Fruit fly (Drosophila melanogaster) whole organism, embryonic: ENCODE data around the gene PIG-C.

ENCODE experiments used
- Abd-B ChIP-seq: fragments of 200-800 bp; sonication (Bioruptor generic); optimal IDR thresholded peaks from 2 replicates; lab custom pipeline; 2018; ENCODE audit warnings: missing biosample characterization, mild to moderate bottlenecking, missing genetic modification characterization, moderate library complexity
- CG10147 ChIP-seq: fragments of 200-800 bp; sonication (Bioruptor generic); optimal IDR thresholded peaks from 2 replicates; lab custom pipeline; 2019; ENCODE audit warnings: missing biosample characterization, mild to moderate bottlenecking, missing genetic modification characterization, moderate library complexity
- CG10267 ChIP-seq: fragments of 200-800 bp; sonication (Bioruptor generic); optimal IDR thresholded peaks from 2 replicates; lab custom pipeline; 2018; ENCODE audit warnings: missing biosample characterization, mild to moderate bottlenecking, missing genetic modification characterization, moderate library complexity
- CG12104 ChIP-seq: fragments of 200-800 bp; sonication (Bioruptor generic); optimal IDR thresholded peaks from 3 replicates; lab custom pipeline; 2016; ENCODE audit warnings: missing biosample characterization, missing genetic modification characterization
- CG14014 ChIP-seq: fragments of 200-800 bp; sonication (Bioruptor generic); IDR thresholded peaks from 2 replicates; pipeline ENCODE4 v1.3.6; 2022; ENCODE audit warnings: missing biosample characterization, missing genetic modification characterization
- CG14710 ChIP-seq: fragments of 200-800 bp; sonication (Bioruptor generic); optimal IDR thresholded peaks from 3 replicates; lab custom pipeline; 2019; ENCODE audit warnings: missing biosample characterization, mild to moderate bottlenecking, missing genetic modification characterization, moderate library complexity
- CG14860 ChIP-seq: fragments of 200-800 bp; sonication (Bioruptor generic); IDR thresholded peaks from 3 replicates; pipeline ENCODE4 v1.3.6; 2022; ENCODE audit warnings: missing biosample characterization, missing genetic modification characterization; ENCODE audit not compliant: partially characterized antibody
- CG15011 ChIP-seq: fragments of 200-800 bp; sonication (Bioruptor generic); optimal IDR thresholded peaks from 3 replicates; lab custom pipeline; 2018; ENCODE audit warnings: missing biosample characterization, mild to moderate bottlenecking, missing genetic modification characterization
- CG17359 ChIP-seq: fragments of 200-800 bp; sonication (Bioruptor generic); optimal IDR thresholded peaks from 3 replicates; lab custom pipeline; 2018; ENCODE audit warnings: missing biosample characterization, mild to moderate bottlenecking, missing genetic modification characterization, moderate library complexity
- CG1832 ChIP-seq: fragments of 200-800 bp; sonication (Bioruptor generic); optimal IDR thresholded peaks from 2 replicates; lab custom pipeline; 2017; ENCODE audit warnings: missing biosample characterization, mild to moderate bottlenecking, missing genetic modification characterization, inconsistent platforms
- CG18599 ChIP-seq: fragments of 200-800 bp; sonication (Bioruptor generic); optimal IDR thresholded peaks from 3 replicates; lab custom pipeline; 2017; ENCODE audit warnings: missing biosample characterization, missing genetic modification characterization, mild to moderate bottlenecking, moderate library complexity, missing genetic modification reagents
- CG2199 ChIP-seq: fragments of 200-800 bp; sonication (Bioruptor generic); IDR thresholded peaks from 3 replicates; pipeline ENCODE4 v1.3.6; 2022; ENCODE audit warnings: missing biosample characterization, missing genetic modification characterization
- CG30403 ChIP-seq: fragments of 200-800 bp; sonication (Bioruptor generic); optimal IDR thresholded peaks from 3 replicates; lab custom pipeline; 2016; ENCODE audit warnings: missing biosample characterization, missing genetic modification characterization
- CG32767 ChIP-seq: fragments of 200-800 bp; sonication (Bioruptor generic); IDR thresholded peaks from 2 replicates; pipeline ENCODE4 v1.3.6; 2022; ENCODE audit warnings: missing biosample characterization, missing genetic modification characterization
- CG3407 ChIP-seq: fragments of 200-800 bp; sonication (Bioruptor generic); optimal IDR thresholded peaks from 2 replicates; lab custom pipeline; 2018; ENCODE audit warnings: missing biosample characterization, mild to moderate bottlenecking, missing genetic modification characterization
- CG34376 ChIP-seq: fragments of 200-800 bp; sonication (Bioruptor generic); optimal IDR thresholded peaks from 2 replicates; lab custom pipeline; 2018; ENCODE audit warnings: missing biosample characterization, mild to moderate bottlenecking, missing genetic modification characterization
- CG3847 ChIP-seq: fragments of 200-800 bp; sonication (Bioruptor generic); IDR thresholded peaks from 2 replicates; pipeline ENCODE4 v1.3.6; 2022; ENCODE audit warnings: missing biosample characterization, missing genetic modification characterization
- CG4360 ChIP-seq: fragments of 200-800 bp; sonication (Bioruptor generic); IDR thresholded peaks from 2 replicates; pipeline ENCODE4 v1.3.6; 2022; ENCODE audit warnings: missing biosample characterization, missing genetic modification characterization
- CG6791 ChIP-seq: fragments of 200-800 bp; sonication (Bioruptor generic); IDR thresholded peaks from 3 replicates; pipeline ENCODE4 v1.3.6; 2022; ENCODE audit warnings: missing biosample characterization, missing genetic modification characterization; ENCODE audit not compliant: partially characterized antibody
- CG7372 ChIP-seq: fragments of 200-800 bp; sonication (Bioruptor generic); IDR thresholded peaks from 2 replicates; pipeline ENCODE4 v1.3.6; 2022; ENCODE audit warnings: missing biosample characterization, missing genetic modification characterization
- CG8944 ChIP-seq: fragments of 200-800 bp; sonication (Bioruptor generic); optimal IDR thresholded peaks from 3 replicates; lab custom pipeline; 2016; ENCODE audit warnings: missing biosample characterization, missing genetic modification characterization
- CG9817 ChIP-seq: fragments of 200-800 bp; sonication (Bioruptor generic); optimal IDR thresholded peaks from 2 replicates; lab custom pipeline; 2018; ENCODE audit warnings: missing biosample characterization, mild to moderate bottlenecking, missing genetic modification characterization, moderate library complexity
- Dip3 ChIP-seq: fragments of 200-800 bp; sonication (Bioruptor generic); optimal IDR thresholded peaks from 3 replicates; lab custom pipeline; 2016; ENCODE audit warnings: missing biosample characterization, missing genetic modification characterization
- Ets97D ChIP-seq: fragments of 200-800 bp; sonication (Bioruptor generic); optimal IDR thresholded peaks from 3 replicates; lab custom pipeline; 2016; ENCODE audit warnings: missing biosample characterization, missing genetic modification characterization
- H15 ChIP-seq: fragments of 200-800 bp; sonication (Bioruptor generic); IDR thresholded peaks from 3 replicates; pipeline ENCODE4 v1.3.6; 2022; ENCODE audit warnings: missing biosample characterization, missing genetic modification characterization
- Hr3 ChIP-seq: fragments of 200-800 bp; sonication (Bioruptor generic); optimal IDR thresholded peaks from 3 replicates; lab custom pipeline; 2016; ENCODE audit warnings: missing biosample characterization, missing genetic modification characterization
- Myb ChIP-seq: fragments of 200-800 bp; sonication (Bioruptor generic); optimal IDR thresholded peaks from 2 replicates; lab custom pipeline; 2016; ENCODE audit warnings: missing biosample characterization, missing genetic modification characterization
- Optix ChIP-seq: fragments of 200-800 bp; sonication (Bioruptor generic); IDR thresholded peaks from 3 replicates; pipeline ENCODE4 v1.3.6; 2022; ENCODE audit warnings: missing biosample characterization, missing genetic modification characterization
- Taf1 ChIP-seq: fragments of 200-800 bp; sonication (Bioruptor generic); IDR thresholded peaks from 2 replicates; pipeline ENCODE4 v1.3.6; 2022; ENCODE audit warnings: missing biosample characterization, missing genetic modification characterization
- Usf ChIP-seq: fragments of 200-800 bp; sonication (Bioruptor generic); optimal IDR thresholded peaks from 2 replicates; lab custom pipeline; 2017; ENCODE audit warnings: missing genotype, missing biosample characterization, missing genetic modification characterization
- abd-A ChIP-seq: fragments of 200-800 bp; sonication (Bioruptor generic); optimal IDR thresholded peaks from 3 replicates; lab custom pipeline; 2019; ENCODE audit warnings: missing biosample characterization, mild to moderate bottlenecking, missing genetic modification characterization, moderate library complexity
- aop ChIP-seq: fragments of 200-800 bp; sonication (Bioruptor generic); IDR thresholded peaks from 2 replicates; pipeline ENCODE4 v1.3.6; 2022; ENCODE audit warnings: missing biosample characterization, missing genetic modification characterization
- ase ChIP-seq: fragments of 200-800 bp; sonication (Bioruptor generic); IDR thresholded peaks from 3 replicates; pipeline ENCODE4 v1.3.6; 2022; ENCODE audit warnings: missing biosample characterization, missing genetic modification characterization
- da ChIP-seq: fragments of 200-800 bp; sonication (Bioruptor generic); optimal IDR thresholded peaks from 2 replicates; lab custom pipeline; 2016; ENCODE audit warnings: missing biosample characterization, missing genetic modification characterization
- dati ChIP-seq: fragments of 200-800 bp; sonication (Bioruptor generic); IDR thresholded peaks from 2 replicates; pipeline ENCODE4 v1.3.6; 2022; ENCODE audit warnings: missing biosample characterization, missing genetic modification characterization
- dpn ChIP-seq, 2 experiments: fragments of 200-800 bp; sonication (Bioruptor generic); optimal IDR thresholded peaks; 3 replicates each; lab custom pipeline; 2016; ENCODE audit warnings: missing biosample characterization in 2 of 2, missing genetic modification characterization in 2 of 2
- ftz-f1 ChIP-seq: fragments of 200-800 bp; sonication (Bioruptor generic); optimal IDR thresholded peaks from 2 replicates; lab custom pipeline; 2016; ENCODE audit warnings: missing biosample characterization, missing genetic modification characterization
- gcm2 ChIP-seq: fragments of 200-800 bp; sonication (Bioruptor generic); optimal IDR thresholded peaks from 2 replicates; lab custom pipeline; 2016; ENCODE audit warnings: missing biosample characterization, missing genetic modification characterization
- ind ChIP-seq: fragments of 200-800 bp; sonication (Bioruptor generic); optimal IDR thresholded peaks from 3 replicates; lab custom pipeline; 2016; ENCODE audit warnings: missing biosample characterization, missing genetic modification characterization
- jigr1 ChIP-seq: fragments of 200-800 bp; sonication (Bioruptor generic); IDR thresholded peaks from 3 replicates; pipeline ENCODE4 v1.3.6; 2022; ENCODE audit warnings: missing biosample characterization, missing genetic modification characterization
- jumu ChIP-seq: fragments of 200-800 bp; sonication (Bioruptor generic); optimal IDR thresholded peaks from 3 replicates; lab custom pipeline; 2016; ENCODE audit warnings: missing biosample characterization, missing genetic modification characterization
- kni ChIP-seq: fragments of 200-800 bp; sonication (Bioruptor generic); optimal IDR thresholded peaks from 3 replicates; lab custom pipeline; 2017; ENCODE audit warnings: mild to moderate bottlenecking, missing biosample characterization, missing genetic modification reagents, missing genetic modification characterization
- lbe ChIP-seq: fragments of 200-800 bp; sonication (Bioruptor generic); optimal IDR thresholded peaks from 2 replicates; lab custom pipeline; 2016; ENCODE audit warnings: missing biosample characterization, mild to moderate bottlenecking, missing genetic modification characterization
- mirr ChIP-seq: fragments of 200-800 bp; sonication (Bioruptor generic); optimal IDR thresholded peaks from 3 replicates; lab custom pipeline; 2018; ENCODE audit warnings: missing biosample characterization, mild to moderate bottlenecking, missing genetic modification characterization
- nmo ChIP-seq: fragments of 200-800 bp; sonication (Bioruptor generic); optimal IDR thresholded peaks from 2 replicates; lab custom pipeline; 2018; ENCODE audit warnings: missing biosample characterization, mild to moderate bottlenecking, missing genetic modification characterization, moderate library complexity
- otp ChIP-seq: fragments of 200-800 bp; sonication (Bioruptor generic); IDR thresholded peaks from 3 replicates; pipeline ENCODE4, ENCODE4 v1.3.6; 2022; ENCODE audit warnings: missing biosample characterization, missing genetic modification characterization
- sim ChIP-seq: fragments of 200-800 bp; sonication (Bioruptor generic); IDR thresholded peaks from 2 replicates; pipeline ENCODE4 v1.3.6; 2022; ENCODE audit warnings: missing biosample characterization, missing genetic modification characterization
- slbo ChIP-seq: fragments of 200-800 bp; sonication (Bioruptor generic); IDR thresholded peaks from 2 replicates; pipeline ENCODE4 v1.3.6; 2022; ENCODE audit warnings: missing biosample characterization, missing genetic modification characterization
- sob ChIP-seq: fragments of 200-800 bp; sonication (Bioruptor generic); IDR thresholded peaks from 2 replicates; pipeline ENCODE4 v1.3.6; 2022; ENCODE audit warnings: missing biosample characterization, missing genetic modification characterization
- tin ChIP-seq: fragments of 200-800 bp; sonication (Bioruptor generic); optimal IDR thresholded peaks from 3 replicates; lab custom pipeline; 2016; ENCODE audit warnings: missing biosample characterization, missing genetic modification characterization
- twi ChIP-seq: fragments of 200-800 bp; optimal IDR thresholded peaks from 2 replicates; lab custom pipeline; 2019; ENCODE audit warnings: missing biosample characterization, mild to moderate bottlenecking, missing genetic modification characterization, moderate library complexity

Gene PIG-C

DNA sequence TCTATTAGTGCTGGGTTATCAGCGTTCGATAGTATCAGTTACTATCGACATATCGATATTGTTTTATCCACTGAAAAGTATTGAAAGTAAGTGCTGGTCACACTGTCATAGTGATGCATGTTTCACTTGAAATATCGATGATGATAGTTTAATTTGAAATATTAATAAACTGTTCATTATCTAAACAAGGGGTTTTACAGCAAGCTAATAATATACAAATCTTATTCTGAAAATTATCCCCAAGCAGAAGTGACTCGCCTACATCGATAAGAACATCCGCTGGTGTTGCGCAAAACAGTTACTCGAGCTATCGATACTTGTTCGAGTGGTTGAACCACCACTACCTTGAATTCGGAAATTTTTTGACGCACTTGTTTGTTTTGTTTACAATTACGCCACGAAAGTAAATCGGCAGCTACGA, at the start of gene PIG-C, which contains the start of the genes CG12016 and Dpm2 (continued):
- TF ChIP-seq abd-A (tag; lab: Kevin White, UChicago) (no peak), aop (no peak), CG30403 (GFP tag; lab: Kevin White, UChicago) (peak; percentile 86), lbe (peak; percentile 59), CG14860 (GFP tag; lab: Robert Waterston, UW) (peak; percentile 96), CG14014 (peak; percentile 50; the same call in 1 of the 2 replicates), CG6791 (peak; percentile 95), Usf (peak; percentile 56), CG3407 (GFP tag; lab: Kevin White, UChicago) (peak; percentile 16), Optix (GFP tag; lab: Robert Waterston, UW) (no peak), CG8944 (peak; percentile 70), CG3847 (GFP tag; lab: Robert Waterston, UW) (peak; percentile 85), CG10147 (GFP tag; lab: Kevin White, UChicago) (peak; percentile 58), Abd-B (GFP tag; lab: Kevin White, UChicago) (no peak), da (peak; percentile 31), dpn (GFP tag; optimal IDR thresholded peaks at IDR 0.05; lab: Kevin White, UChicago) (peak; percentile 76 to 82), gcm2 (GFP tag; lab: Kevin White, UChicago) (no peak), CG17359 (peak; percentile 48), otp (GFP tag; lab: Robert Waterston, UW) (no peak), ind (GFP tag; lab: Kevin White, UChicago) (peak; percentile 81), CG18599 (peak; percentile 64), dati (GFP tag; lab: Robert Waterston, UW) (no peak), Ets97D (GFP tag; lab: Kevin White, UChicago) (peak; percentile 77), jumu (GFP tag; lab: Kevin White, UChicago) (peak; percentile 65), slbo (peak; percentile 81), ftz-f1 (GFP tag; lab: Kevin White, UChicago) (peak; percentile 48), Taf1 (GFP tag; lab: Robert Waterston, UW) (no peak), CG34376 (GFP tag; lab: Kevin White, UChicago) (peak; percentile 53), Myb (GFP tag; lab: Kevin White, UChicago) (peak; percentile 63), CG2199 (GFP tag; lab: Robert Waterston, UW) (no peak), kni (GFP tag; lab: Kevin White, UChicago) (no peak), Hr3 (GFP tag; lab: Kevin White, UChicago) (peak; percentile 48), CG32767 (GFP tag; lab: Robert Waterston, UW) (no peak), CG1832 (no peak), CG15011 (no peak), CG9817 (tag; lab: Kevin White, UChicago) (peak; percentile 79), tin (GFP tag; lab: Kevin White, UChicago) (peak; percentile 68), CG7372 (peak; percentile 65), mirr (peak; percentile 45), CG12104 (peak; percentile 24), twi (tag; lab: Kevin White, UChicago) (peak; percentile 60), CG10267 (tag; lab: Kevin White, UChicago) (peak; percentile 75), nmo (GFP tag; lab: Kevin White, UChicago) (peak; percentile 88), CG14710 (tag; lab: Kevin White, UChicago) (peak; percentile 88), sob (GFP tag; lab: Robert Waterston, UW) (peak; percentile 73), Dip3 (GFP tag; lab: Kevin White, UChicago) (peak; percentile 48), H15 (GFP tag; lab: Robert Waterston, UW) (0 out of 3 replicates have a peak, but pooled peaks have one; percentile 32), sim (GFP tag; lab: Robert Waterston, UW) (no peak), CG4360 (GFP tag; lab: Robert Waterston, UW) (no peak), ase (GFP tag; lab: Robert Waterston, UW) (peak; percentile 50; the same call in 1 of the 3 replicates), jigr1 (GFP tag; lab: Robert Waterston, UW) (no peak)
